Worm (Caenorhabditis elegans) whole organism, L4 larva: ENCODE results near the gene dgtr-1.

Experiments
- daf-16 ChIP-seq, 3 experiments: sonication (generic microtip); optimal IDR thresholded peaks; 2 replicates each; lab custom pipeline; 2016 to 2017; ENCODE audit warnings: missing genetic modification characterization in 3 of 3, missing genetic modification reagents in 3 of 3, mild to moderate bottlenecking in 2 of 3, missing compliant biosample characterization in 2 of 3, missing biosample characterization in 1 of 3, moderate library complexity in 1 of 3
- egl-27 ChIP-seq: sonication (generic microtip); optimal IDR thresholded peaks from 3 replicates; lab custom pipeline; 2017; ENCODE audit warnings: missing biosample characterization, missing genetic modification reagents, missing genetic modification characterization
- gei-8 ChIP-seq: fragments of 200-800 bp; sonication (Bioruptor generic); optimal IDR thresholded peaks from 2 replicates; lab custom pipeline; 2018; ENCODE audit warnings: mild to moderate bottlenecking, missing genetic modification characterization, missing compliant biosample characterization
- hlh-30 ChIP-seq: sonication (generic microtip); optimal IDR thresholded peaks from 2 replicates; lab custom pipeline; 2017; ENCODE audit warnings: antibody characterized with exemption, mild to moderate bottlenecking, missing genetic modification characterization, missing compliant biosample characterization; ENCODE audit not compliant: insufficient read depth
- lim-7 ChIP-seq: fragments of 200-800 bp; sonication (Bioruptor generic); IDR thresholded peaks from 2 replicates; pipeline ENCODE4 v1.3.6; 2022; ENCODE audit warnings: missing genetic modification characterization, missing compliant biosample characterization
- lsy-2 ChIP-seq, 2 experiments: fragments of 150-350 bp in 1 of 2; sonication (generic microtip) in 1 of 2; optimal IDR thresholded peaks; 2 replicates each; lab custom pipeline; 2014 to 2017; ENCODE audit warnings: missing biosample characterization in 2 of 2, missing genetic modification characterization in 2 of 2
- nhr-11 ChIP-seq: fragments of 150-350 bp; optimal IDR thresholded peaks from 2 replicates; lab custom pipeline; 2014; ENCODE audit warnings: missing biosample characterization, missing genetic modification characterization
- nhr-42 ChIP-seq: fragments of 200-800 bp; sonication (Bioruptor generic); IDR thresholded peaks from 2 replicates; pipeline ENCODE4 v1.3.6; 2022; ENCODE audit warnings: missing genetic modification characterization, missing compliant biosample characterization
- pha-4 ChIP-seq, 2 experiments: fragments of 150-350 bp in 1 of 2; fragments of 200-800 bp in 1 of 2; sonication (Bioruptor generic) in 1 of 2; IDR thresholded peaks in 1 of 2; optimal IDR thresholded peaks in 1 of 2; 2 replicates each; pipeline versions ENCODE4 v1.3.6 to Lab custom; 2014 to 2022; ENCODE audit warnings: missing genetic modification characterization in 2 of 2, missing genetic modification reagents in 2 of 2, missing biosample characterization in 1 of 2, missing compliant biosample characterization in 1 of 2
- snpc-4 ChIP-seq: fragments of 150-350 bp; optimal IDR thresholded peaks from 2 replicates; lab custom pipeline; 2014; ENCODE audit warnings: missing biosample characterization, missing genetic modification characterization
- unc-39 ChIP-seq: sonication (generic microtip); optimal IDR thresholded peaks from 2 replicates; lab custom pipeline; 2017; ENCODE audit warnings: missing biosample characterization, missing genetic modification characterization
- ztf-7 ChIP-seq: fragments of 150-350 bp; optimal IDR thresholded peaks from 2 replicates; lab custom pipeline; 2014; ENCODE audit warnings: missing biosample characterization, missing genetic modification characterization

DNA sequence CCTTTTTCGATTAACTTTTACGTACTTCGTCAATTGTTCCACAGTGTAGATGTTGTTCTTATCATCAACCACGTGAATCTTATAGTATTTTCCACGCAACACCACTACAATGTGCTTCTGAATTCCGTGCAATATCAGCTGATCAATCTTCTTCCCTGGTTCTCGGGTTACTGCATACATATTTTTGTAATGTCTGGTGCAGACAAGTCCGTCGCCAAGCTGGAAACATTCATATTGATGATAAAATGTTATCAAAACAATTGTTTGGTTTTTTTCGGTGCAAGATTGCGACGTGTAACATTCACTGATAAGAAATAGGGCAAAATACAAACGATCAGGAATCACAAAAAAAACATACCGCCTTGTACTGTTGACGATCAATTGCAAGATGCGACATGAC, 4.4 kb upstream of the dgtr-1 start:
- TF ChIP-seq ztf-7: no peak
- peak; percentile 48 for TF ChIP-seq hlh-30 (tag; lab: Kevin White, UChicago)
- TF ChIP-seq gei-8: no peak
- TF ChIP-seq lsy-2 (tag; optimal IDR thresholded peaks at IDR 0.05; lab: Kevin White, UChicago): no peak
- TF ChIP-seq nhr-42 (GFP tag; lab: Robert Waterston, UW): no peak
- TF ChIP-seq daf-16 (GFP tag; optimal IDR thresholded peaks at IDR 0.05; lab: Kevin White, UChicago): no peak
- TF ChIP-seq daf-16 (tag; optimal IDR thresholded peaks at IDR 0.05; lab: Kevin White, UChicago): peak; percentile 59
- no peak for TF ChIP-seq pha-4 (GFP tag; IDR thresholded peaks at IDR 0.05; lab: Robert Waterston, UW)
- TF ChIP-seq pha-4 (tag; optimal IDR thresholded peaks at IDR 0.05; lab: Kevin White, UChicago): no peak
- TF ChIP-seq nhr-11 (tag; lab: Kevin White, UChicago): no peak
- no peak for TF ChIP-seq egl-27 (tag; lab: Kevin White, UChicago)
- no peak for TF ChIP-seq snpc-4
- TF ChIP-seq unc-39 (tag; lab: Kevin White, UChicago): no peak
- no peak for TF ChIP-seq lim-7 (GFP tag; lab: Robert Waterston, UW)
